Fruit fly (Drosophila melanogaster) whole organism, wandering third instar larva: ENCODE data around the gene CG3061.

Source experiments
- Abd-B ChIP-seq: fragments of >200 bp; optimal IDR thresholded peaks from 2 replicates; lab custom pipeline; 2017; ENCODE audit warnings: missing biosample characterization, missing genetic modification characterization
- CG32264 ChIP-seq: fragments of 200-800 bp; sonication (Bioruptor generic); optimal IDR thresholded peaks from 2 replicates; lab custom pipeline; 2016; ENCODE audit warnings: missing biosample characterization, missing genetic modification characterization
- Dfd ChIP-seq: fragments of >200 bp; optimal IDR thresholded peaks from 2 replicates; lab custom pipeline; 2017; ENCODE audit warnings: missing biosample characterization, missing genetic modification characterization
- Dif ChIP-seq: fragments of 200-275, 200-300 bp; sonication (Bioruptor generic); optimal IDR thresholded peaks from 2 replicates; lab custom pipeline; 2018; ENCODE audit warnings: missing biosample characterization, missing genetic modification characterization; ENCODE audit not compliant: partially characterized antibody
- GATAd ChIP-seq: sonication (Bioruptor generic); optimal IDR thresholded peaks from 2 replicates; lab custom pipeline; 2016; ENCODE audit warnings: missing biosample characterization, missing genetic modification characterization
- HLH106 ChIP-seq: fragments of 200-800 bp; optimal IDR thresholded peaks from 3 replicates; lab custom pipeline; 2019; ENCODE audit warnings: missing biosample characterization, mild to moderate bottlenecking, missing genetic modification characterization, moderate library complexity
- Hnf4 ChIP-seq: fragments of 200-800 bp; sonication (Bioruptor generic); optimal IDR thresholded peaks from 2 replicates; lab custom pipeline; 2016; ENCODE audit warnings: missing biosample characterization, mild to moderate bottlenecking, missing genetic modification characterization
- Hr83 ChIP-seq: fragments of 200-300 bp; sonication (Bioruptor generic); optimal IDR thresholded peaks from 2 replicates; lab custom pipeline; 2016; ENCODE audit warnings: missing biosample characterization, mild to moderate bottlenecking, missing genetic modification characterization, moderate library complexity; ENCODE audit not compliant: poor library complexity, severe bottlenecking
- Jra ChIP-seq: sonication (Bioruptor generic); optimal IDR thresholded peaks from 2 replicates; lab custom pipeline; 2016; ENCODE audit warnings: missing biosample characterization, missing genetic modification characterization
- Mio ChIP-seq: sonication (Bioruptor generic); optimal IDR thresholded peaks from 2 replicates; lab custom pipeline; 2016; ENCODE audit warnings: missing biosample characterization, missing genetic modification characterization
- Myc ChIP-seq: fragments of >200 bp; optimal IDR thresholded peaks from 2 replicates; lab custom pipeline; 2017
- OdsH ChIP-seq: fragments of 200-800 bp; sonication (Bioruptor generic); optimal IDR thresholded peaks from 2 replicates; lab custom pipeline; 2016; ENCODE audit warnings: missing biosample characterization, mild to moderate bottlenecking, missing genetic modification characterization
- Sp1 ChIP-seq: fragments of 200-800 bp; sonication (Bioruptor generic); optimal IDR thresholded peaks from 3 replicates; lab custom pipeline; 2019; ENCODE audit warnings: missing biosample characterization, mild to moderate bottlenecking, missing genetic modification characterization, moderate library complexity
- Vsx2 ChIP-seq: fragments of 200-300, 225-300 bp; sonication (Bioruptor generic); optimal IDR thresholded peaks from 2 replicates; lab custom pipeline; 2018; ENCODE audit warnings: missing biosample characterization, missing genetic modification characterization; ENCODE audit not compliant: partially characterized antibody
- br ChIP-seq: fragments of 200-800 bp; sonication (Bioruptor generic); optimal IDR thresholded peaks from 2 replicates; lab custom pipeline; 2016; ENCODE audit warnings: missing biosample characterization, missing genetic modification characterization
- brk ChIP-seq: fragments of 200-800 bp; sonication (Bioruptor generic); optimal IDR thresholded peaks from 2 replicates; lab custom pipeline; 2016; ENCODE audit warnings: missing biosample characterization, mild to moderate bottlenecking, missing genetic modification characterization
- dmrt93B ChIP-seq: fragments of 200-800 bp; sonication (Bioruptor generic); optimal IDR thresholded peaks from 2 replicates; lab custom pipeline; 2018; ENCODE audit warnings: missing biosample characterization, mild to moderate bottlenecking, missing genetic modification characterization
- dsf ChIP-seq: sonication (Bioruptor generic); optimal IDR thresholded peaks from 2 replicates; lab custom pipeline; 2016; ENCODE audit warnings: missing biosample characterization, missing genetic modification characterization, borderline replicate concordance
- ey ChIP-seq: fragments of 200-800 bp; sonication (Bioruptor generic); optimal IDR thresholded peaks from 2 replicates; lab custom pipeline; 2016; ENCODE audit warnings: missing biosample characterization, missing genetic modification characterization
- foxo ChIP-seq, 2 experiments: fragments of 200-800 bp; sonication (Bioruptor generic); optimal IDR thresholded peaks; 2 replicates in 1 of 2; 3 replicates in 1 of 2; lab custom pipeline; 2016 to 2017; ENCODE audit warnings: missing biosample characterization in 2 of 2, missing genetic modification characterization in 2 of 2
- fru ChIP-seq: fragments of 200-800 bp; sonication (Bioruptor generic); optimal IDR thresholded peaks from 3 replicates; lab custom pipeline; 2016; ENCODE audit warnings: missing biosample characterization, mild to moderate bottlenecking, missing genetic modification characterization
- h ChIP-seq: fragments of 200-800 bp; sonication (Bioruptor generic); optimal IDR thresholded peaks from 3 replicates; lab custom pipeline; 2016; ENCODE audit warnings: missing biosample characterization, mild to moderate bottlenecking, missing genetic modification characterization
- jim ChIP-seq: fragments of 175-275, 200-325 bp; sonication (Bioruptor generic); optimal IDR thresholded peaks from 2 replicates; lab custom pipeline; 2016; ENCODE audit warnings: missing biosample characterization, mild to moderate bottlenecking, missing genetic modification characterization
- lola ChIP-seq: fragments of >200 bp; optimal IDR thresholded peaks from 2 replicates; lab custom pipeline; 2017; ENCODE audit warnings: missing biosample characterization, missing genetic modification characterization
- pan ChIP-seq: fragments of >200 bp; optimal IDR thresholded peaks from 2 replicates; lab custom pipeline; 2017
- psq ChIP-seq: fragments of 200-800 bp; sonication (Bioruptor generic); optimal IDR thresholded peaks from 3 replicates; lab custom pipeline; 2017; ENCODE audit warnings: missing biosample characterization, mild to moderate bottlenecking, missing genetic modification characterization, moderate library complexity
- rgr ChIP-seq: fragments of 200-800 bp; sonication (Bioruptor generic); optimal IDR thresholded peaks from 3 replicates; lab custom pipeline; 2016; ENCODE audit warnings: missing biosample characterization, mild to moderate bottlenecking, missing genetic modification characterization
- sage ChIP-seq: fragments of 200-800 bp; sonication (Bioruptor generic); optimal IDR thresholded peaks from 2 replicates; lab custom pipeline; 2016; ENCODE audit warnings: missing biosample characterization, mild to moderate bottlenecking, missing genetic modification characterization
- sv ChIP-seq: fragments of 200-800 bp; sonication (Bioruptor generic); optimal IDR thresholded peaks from 3 replicates; lab custom pipeline; 2016; ENCODE audit warnings: missing biosample characterization, missing genetic modification characterization
- tai ChIP-seq: sonication (Bioruptor generic); optimal IDR thresholded peaks from 2 replicates; lab custom pipeline; 2016; ENCODE audit warnings: missing biosample characterization, missing genetic modification characterization
- woc ChIP-seq: sonication (Bioruptor generic); optimal IDR thresholded peaks from 2 replicates; lab custom pipeline; 2016; ENCODE audit warnings: missing biosample characterization, mild to moderate bottlenecking, missing genetic modification characterization

The CG3061 gene

DNA sequence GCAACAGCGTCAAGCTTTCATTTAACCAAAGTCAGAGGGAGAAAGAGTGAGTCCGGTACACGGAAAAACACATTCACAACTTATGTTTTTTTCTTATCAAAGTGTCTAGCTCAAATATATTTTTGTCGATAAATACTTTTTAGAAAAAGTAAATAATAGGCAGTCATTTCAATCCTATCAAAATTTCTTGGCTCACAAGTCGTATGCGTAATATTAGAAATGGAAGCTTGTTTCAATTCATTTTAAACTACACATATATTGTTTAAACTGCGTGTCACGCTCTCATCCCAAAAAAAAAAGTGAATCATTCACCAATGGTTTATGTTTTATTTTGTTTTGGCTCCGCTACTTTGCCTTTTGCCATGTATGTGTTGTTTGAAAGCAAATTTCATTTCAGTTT lies 22.5 kb upstream of the CG3061 start:
- TF ChIP-seq HLH106 (tag; lab: Kevin White, UChicago) = no peak
- peak; percentile 23 for TF ChIP-seq tai
- TF ChIP-seq h = no peak
- TF ChIP-seq pan (lab: Kevin White, UChicago) = no peak
- no peak for TF ChIP-seq Hnf4 (GFP tag; lab: Kevin White, UChicago)

- TF ChIP-seq Dfd (GFP tag; lab: Kevin White, UChicago) (no peak), Hnf4 (GFP tag; lab: Kevin White, UChicago) (no peak), dmrt93B (GFP tag; lab: Kevin White, UChicago) (no peak), foxo (GFP tag; optimal IDR thresholded peaks at IDR 0.05; lab: Kevin White, UChicago) (no peak), h (no peak), woc (GFP tag; lab: Kevin White, UChicago) (no peak), Sp1 (GFP tag; lab: Kevin White, UChicago) (no peak), CG32264 (GFP tag; lab: Kevin White, UChicago) (no peak), Dif (GFP tag; lab: Kevin White, UChicago) (no peak), dsf (GFP tag; lab: Kevin White, UChicago) (no peak), tai (no peak), brk (GFP tag; lab: Kevin White, UChicago) (no peak), GATAd (GFP tag; lab: Kevin White, UChicago) (no peak), Vsx2 (no peak), Jra (GFP tag; lab: Kevin White, UChicago) (no peak), lola (GFP tag; lab: Kevin White, UChicago) (no peak), Myc (lab: Kevin White, UChicago) (no peak), Hr83 (GFP tag; lab: Kevin White, UChicago) (no peak), Mio (no peak)
- TF ChIP-seq, all 38 proteins: peak for 0
Observed at dm6 chr3R:14011175-14011574, 21.0 kb upstream of the CG3061 start.

DNA sequence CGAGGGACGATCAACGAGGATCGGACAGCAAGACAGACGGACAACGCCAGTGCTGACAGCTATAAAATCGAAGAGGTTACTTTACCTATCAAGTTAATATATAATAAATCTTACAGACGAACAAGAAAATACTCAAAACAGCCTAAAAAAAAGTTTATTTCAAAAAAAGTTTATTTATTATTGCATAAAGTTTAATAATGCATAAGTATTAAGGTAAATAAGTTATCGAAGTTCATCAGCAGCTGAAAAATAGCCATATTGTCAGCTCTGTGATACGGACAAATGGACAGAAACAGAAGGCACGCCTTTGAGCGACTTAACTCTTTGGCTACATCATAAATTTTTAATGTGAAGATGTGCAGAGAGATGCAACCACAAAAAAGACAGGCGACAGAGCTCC lies 20.5 kb upstream of the CG3061 start:
- TF ChIP-seq GATAd (GFP tag; lab: Kevin White, UChicago) = no peak
- peak; percentile 44 for TF ChIP-seq Myc (lab: Kevin White, UChicago)
- no peak for TF ChIP-seq jim
- TF ChIP-seq Jra (GFP tag; lab: Kevin White, UChicago) = no peak
- TF ChIP-seq HLH106 (tag; lab: Kevin White, UChicago) = peak; percentile 35
- TF ChIP-seq Abd-B (GFP tag; lab: Kevin White, UChicago) = no peak
- peak; percentile 25 for TF ChIP-seq psq (GFP tag; lab: Kevin White, UChicago)
- peak; percentile 77 for TF ChIP-seq woc (GFP tag; lab: Kevin White, UChicago)
- TF ChIP-seq Sp1 (GFP tag; lab: Kevin White, UChicago) = peak; percentile 32
- TF ChIP-seq fru = peak; percentile 51
- TF ChIP-seq brk (GFP tag; lab: Kevin White, UChicago) = peak; percentile 5
- no peak for TF ChIP-seq Vsx2
- TF ChIP-seq, all 38 proteins: peak for 7

dm6 chr3R:14012478-14013146 lies 19.6 kb upstream of the CG3061 start:
- peak; percentile 47 for TF ChIP-seq Hnf4 (GFP tag; lab: Kevin White, UChicago)
- TF ChIP-seq woc (GFP tag; lab: Kevin White, UChicago) = peak; percentile 83
- TF ChIP-seq CG32264 (GFP tag; lab: Kevin White, UChicago) = peak; percentile 6
- TF ChIP-seq sage = peak; percentile 79
- TF ChIP-seq h = peak; percentile 93
- peak; percentile 49 for TF ChIP-seq ey
- no peak for TF ChIP-seq lola (GFP tag; lab: Kevin White, UChicago)
- no peak for TF ChIP-seq jim
- peak; percentile 36 for TF ChIP-seq Hr83 (GFP tag; lab: Kevin White, UChicago)
- TF ChIP-seq fru = peak; percentile 82
- TF ChIP-seq dmrt93B (GFP tag; lab: Kevin White, UChicago) = peak; percentile 64
- peak; percentile 66 for TF ChIP-seq HLH106 (tag; lab: Kevin White, UChicago)
- TF ChIP-seq OdsH (GFP tag; lab: Kevin White, UChicago) = peak; percentile 14
- peak; percentile 49 for TF ChIP-seq Sp1 (GFP tag; lab: Kevin White, UChicago)
- no peak for TF ChIP-seq Dfd (GFP tag; lab: Kevin White, UChicago)
- peak; percentile 46 for TF ChIP-seq br (GFP tag; lab: Kevin White, UChicago)
- peak in 1 of 2 experiments; percentile 87 for TF ChIP-seq foxo (GFP tag; optimal IDR thresholded peaks at IDR 0.05; lab: Kevin White, UChicago)
- TF ChIP-seq Vsx2 = no peak
- peak; percentile 69 for TF ChIP-seq sv
- TF ChIP-seq pan (lab: Kevin White, UChicago) = no peak
- TF ChIP-seq psq (GFP tag; lab: Kevin White, UChicago) = peak; percentile 21
- TF ChIP-seq rgr (GFP tag; lab: Kevin White, UChicago) = peak; percentile 61
- TF ChIP-seq, all 38 proteins: peak for 17
